Comparison of ENCODE assay signal across 1 fruit fly cellular context in the genomic region with DNA sequence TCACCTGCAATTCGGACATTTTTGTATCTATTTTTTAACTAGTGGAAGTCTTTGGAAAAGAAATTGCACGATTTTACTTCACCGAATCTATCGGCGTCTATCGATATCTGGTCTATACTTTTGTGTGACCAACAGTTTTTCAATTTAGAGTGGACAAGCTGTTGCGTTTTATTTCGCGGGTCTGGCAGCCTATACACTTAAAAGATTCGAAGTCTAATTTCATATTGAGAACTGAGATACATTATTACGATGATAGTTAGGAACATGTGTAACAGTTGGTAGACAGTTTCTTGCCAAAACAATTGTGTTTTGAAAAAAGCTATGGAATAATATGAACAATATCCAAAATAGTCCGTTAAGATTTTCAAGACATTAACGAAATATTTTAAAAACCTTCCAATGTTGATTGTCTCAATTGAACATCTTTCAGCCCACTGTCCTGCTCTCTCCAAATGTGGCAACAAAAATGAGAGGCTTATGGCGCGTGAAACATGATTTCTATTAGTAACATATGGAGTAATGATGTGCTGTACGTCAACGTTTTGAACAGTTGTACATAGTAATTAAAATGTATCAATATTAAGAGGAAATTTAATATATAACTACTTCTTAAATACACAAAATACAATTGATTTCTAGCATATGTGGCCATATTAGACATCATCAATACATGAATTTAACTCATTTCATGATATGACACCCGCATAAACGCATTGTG.
A peak's percentile ranks its signal among the peaks of the same experiment; 100 is the strongest.
TF ChIP-seq lines count a peak whose summit lies in the region.

A gene (minus strand): TSS at position 146 of the 718 bp plus-strand sequence.

TF ChIP-seq in whole organism, embryonic, 481 proteins besides CTCF, POLR2A, EP300 and RAD21 (continued from another document and continues in another):
- TF ChIP-seq so (GFP tag; IDR thresholded peaks at IDR 0.05; lab: Robert Waterston, UW) (peak; percentile 94), CG31388 (GFP tag; optimal IDR thresholded peaks at IDR 0.05; lab: Kevin White, UChicago) (peak; percentile 73), Mrtf (GFP tag; IDR thresholded peaks at IDR 0.05; lab: Robert Waterston, UW) (peak; percentile 90), jing (GFP tag; optimal IDR thresholded peaks at IDR 0.05; lab: Kevin White, UChicago) (peak; percentile 83), Hsf (GFP tag; optimal IDR thresholded peaks at IDR 0.05; lab: Kevin White, UChicago) (peak; percentile 95), ranshi (GFP tag; IDR thresholded peaks at IDR 0.05; lab: Robert Waterston, UW) (peak; percentile 86), Hr3 (GFP tag; optimal IDR thresholded peaks at IDR 0.05; lab: Kevin White, UChicago) (peak; percentile 93), HLH54F (GFP tag; optimal IDR thresholded peaks at IDR 0.05; lab: Kevin White, UChicago) (peak; percentile 95), Hr51 (GFP tag; optimal IDR thresholded peaks at IDR 0.05; lab: Kevin White, UChicago) (peak; percentile 91 to 99), CG7987 (GFP tag; optimal IDR thresholded peaks at IDR 0.05; lab: Kevin White, UChicago) (peak; percentile 93), CG43689 (GFP tag; IDR thresholded peaks at IDR 0.05; lab: Robert Waterston, UW) (peak; percentile 39), pan (optimal IDR thresholded peaks at IDR 0.05; lab: Kevin White, UChicago) (no peak), pan (GFP tag; optimal IDR thresholded peaks at IDR 0.05 in 1 of 2, IDR thresholded peaks at IDR 0.05 in 1 of 2) (peak in 1 of 2 experiments; percentile 89), ab (GFP tag; optimal IDR thresholded peaks at IDR 0.05; lab: Kevin White, UChicago) (peak; percentile 83), Dbx (GFP tag; IDR thresholded peaks at IDR 0.05; lab: Robert Waterston, UW) (peak; percentile 90), ci (GFP tag; IDR thresholded peaks at IDR 0.05; lab: Robert Waterston, UW) (peak; percentile 95), CG12744 (GFP tag; optimal IDR thresholded peaks at IDR 0.05; lab: Kevin White, UChicago) (peak; percentile 94), Fer2 (tag; optimal IDR thresholded peaks at IDR 0.05; lab: Kevin White, UChicago) (peak; percentile 93), Opbp (GFP tag; IDR thresholded peaks at IDR 0.05; lab: Robert Waterston, UW; ENCODE audit: partially characterized antibody) (peak; percentile 78), Dip2 (GFP tag; IDR thresholded peaks at IDR 0.05; lab: Robert Waterston, UW) (no peak), ase (GFP tag; IDR thresholded peaks at IDR 0.05; lab: Robert Waterston, UW) (peak; percentile 90), usp (GFP tag; optimal IDR thresholded peaks at IDR 0.05; lab: Kevin White, UChicago) (no peak), CG31441 (GFP tag; IDR thresholded peaks at IDR 0.05; lab: Robert Waterston, UW) (peak; percentile 97), CG3995 (GFP tag; optimal IDR thresholded peaks at IDR 0.05; lab: Kevin White, UChicago) (peak; percentile 61), bab2 (GFP tag; optimal IDR thresholded peaks at IDR 0.05; lab: Kevin White, UChicago) (peak; percentile 93), gfzf (GFP tag; optimal IDR thresholded peaks at IDR 0.05; lab: Kevin White, UChicago) (peak; percentile 84), h (optimal IDR thresholded peaks at IDR 0.05; lab: Kevin White, UChicago) (no peak), CG17612 (GFP tag; IDR thresholded peaks at IDR 0.05; lab: Robert Waterston, UW) (peak; percentile 80), sc (optimal IDR thresholded peaks at IDR 0.05; lab: Kevin White, UChicago) (no peak), sc (GFP tag; optimal IDR thresholded peaks at IDR 0.05; lab: Kevin White, UChicago) (peak; percentile 91), Fer1 (GFP tag; optimal IDR thresholded peaks at IDR 0.05; lab: Kevin White, UChicago) (peak; percentile 99), Dfd (GFP tag; optimal IDR thresholded peaks at IDR 0.05; lab: Kevin White, UChicago) (no peak), tll (GFP tag; optimal IDR thresholded peaks at IDR 0.05; lab: Kevin White, UChicago) (no peak), Rfx (GFP tag; IDR thresholded peaks at IDR 0.05; lab: Robert Waterston, UW) (peak; percentile 92), CG32532 (GFP tag; IDR thresholded peaks at IDR 0.05; lab: Robert Waterston, UW) (peak; percentile 93), ewg (GFP tag; optimal IDR thresholded peaks at IDR 0.05; lab: Kevin White, UChicago) (peak; percentile 88), CG9817 (tag; optimal IDR thresholded peaks at IDR 0.05; lab: Kevin White, UChicago) (peak; percentile 91), ATbp (GFP tag; optimal IDR thresholded peaks at IDR 0.05; lab: Kevin White, UChicago) (peak; percentile 95), pnt (GFP tag; optimal IDR thresholded peaks at IDR 0.05; lab: Kevin White, UChicago) (peak; percentile 95), CG13296 (GFP tag; optimal IDR thresholded peaks at IDR 0.05; lab: Kevin White, UChicago) (peak; percentile 99), Mad (GFP tag; optimal IDR thresholded peaks at IDR 0.05; lab: Kevin White, UChicago) (peak; percentile 91), sd (tag; optimal IDR thresholded peaks at IDR 0.05; lab: Kevin White, UChicago) (peak; percentile 93), Optix (GFP tag; IDR thresholded peaks at IDR 0.05; lab: Robert Waterston, UW) (peak; percentile 68; the same call in 1 of the 3 replicates), Gsc (GFP tag; IDR thresholded peaks at IDR 0.05; lab: Robert Waterston, UW) (no peak), CG4854 (GFP tag; optimal IDR thresholded peaks at IDR 0.05; lab: Kevin White, UChicago) (peak; percentile 88), CG2678 (tag; optimal IDR thresholded peaks at IDR 0.05; lab: Kevin White, UChicago) (peak; percentile 99), Abd-B (GFP tag; optimal IDR thresholded peaks at IDR 0.05; lab: Kevin White, UChicago) (peak; percentile 91), lab (GFP tag; optimal IDR thresholded peaks at IDR 0.05; lab: Kevin White, UChicago) (peak; percentile 99), abd-A (tag; optimal IDR thresholded peaks at IDR 0.05; lab: Kevin White, UChicago) (peak; percentile 93), CG13123 (GFP tag; optimal IDR thresholded peaks at IDR 0.05; lab: Kevin White, UChicago) (peak; percentile 89), lbe (GFP tag; optimal IDR thresholded peaks at IDR 0.05; lab: Kevin White, UChicago) (peak; percentile 95), CG5953 (GFP tag; IDR thresholded peaks at IDR 0.05; lab: Robert Waterston, UW) (peak; percentile 78), CG16863 (GFP tag; optimal IDR thresholded peaks at IDR 0.05; lab: Kevin White, UChicago) (peak; percentile 95), ttk (GFP tag; IDR thresholded peaks at IDR 0.05; lab: Robert Waterston, UW) (peak; percentile 80), CG8388 (GFP tag; optimal IDR thresholded peaks at IDR 0.05; lab: Kevin White, UChicago) (peak; percentile 97), CG14667 (GFP tag; IDR thresholded peaks at IDR 0.05; lab: Robert Waterston, UW) (peak; percentile 80), CG6813 (GFP tag; optimal IDR thresholded peaks at IDR 0.05; lab: Kevin White, UChicago) (peak; percentile 99), CG11695 (GFP tag; IDR thresholded peaks at IDR 0.05; lab: Robert Waterston, UW) (peak; percentile 94), tup (GFP tag; optimal IDR thresholded peaks at IDR 0.05; lab: Kevin White, UChicago) (peak; percentile 79), dmrt99B (tag; optimal IDR thresholded peaks at IDR 0.05; lab: Kevin White, UChicago) (peak; percentile 97), Max (GFP tag; optimal IDR thresholded peaks at IDR 0.05; lab: Kevin White, UChicago) (peak; percentile 92), CG2199 (GFP tag; IDR thresholded peaks at IDR 0.05; lab: Robert Waterston, UW) (peak; percentile 88; the same call in 1 of the 3 replicates), cas (GFP tag; IDR thresholded peaks at IDR 0.05; lab: Robert Waterston, UW) (peak; percentile 83), CG5245 (GFP tag; optimal IDR thresholded peaks at IDR 0.05; lab: Kevin White, UChicago) (peak; percentile 70), sna (GFP tag; IDR thresholded peaks at IDR 0.05; lab: Robert Waterston, UW; ENCODE audit: partially characterized antibody) (peak; percentile 80), CG5180 (GFP tag; optimal IDR thresholded peaks at IDR 0.05; lab: Kevin White, UChicago) (peak; percentile 93), CG3281 (GFP tag; optimal IDR thresholded peaks at IDR 0.05; lab: Kevin White, UChicago) (peak; percentile 98), hb (GFP tag; IDR thresholded peaks at IDR 0.05; lab: Robert Waterston, UW; ENCODE audit: partially characterized antibody) (peak; percentile 62; the same call in 1 of the 3 replicates), HmgZ (tag; optimal IDR thresholded peaks at IDR 0.05; lab: Kevin White, UChicago) (peak; percentile 97), CG11398 (GFP tag; optimal IDR thresholded peaks at IDR 0.05; lab: Kevin White, UChicago) (peak; percentile 89), cwo (GFP tag; optimal IDR thresholded peaks at IDR 0.05; lab: Kevin White, UChicago) (peak; percentile 97), CG33213 (GFP tag; optimal IDR thresholded peaks at IDR 0.05; lab: Kevin White, UChicago) (peak; percentile 95), CG11456 (GFP tag; IDR thresholded peaks at IDR 0.05; lab: Robert Waterston, UW) (peak; percentile 91), corto (GFP tag; optimal IDR thresholded peaks at IDR 0.05; lab: Kevin White, UChicago) (peak; percentile 89), dati (GFP tag; IDR thresholded peaks at IDR 0.05; lab: Robert Waterston, UW) (peak; percentile 60), Adf1 (GFP tag; IDR thresholded peaks at IDR 0.05; lab: Robert Waterston, UW) (peak; percentile 75), fd102C (GFP tag; optimal IDR thresholded peaks at IDR 0.05; lab: Kevin White, UChicago) (peak; percentile 94), mam (GFP tag; optimal IDR thresholded peaks at IDR 0.05; lab: Kevin White, UChicago) (peak; percentile 98), sqz (GFP tag; optimal IDR thresholded peaks at IDR 0.05; lab: Kevin White, UChicago) (peak; percentile 95), CG18599 (GFP tag; optimal IDR thresholded peaks at IDR 0.05; lab: Kevin White, UChicago) (peak; percentile 99), CG4617 (GFP tag; optimal IDR thresholded peaks at IDR 0.05; lab: Kevin White, UChicago; ENCODE audit: borderline replicate concordance) (peak; percentile 82), CG17385 (GFP tag; optimal IDR thresholded peaks at IDR 0.05; lab: Kevin White, UChicago) (peak; percentile 95), stwl (tag; optimal IDR thresholded peaks at IDR 0.05; lab: Kevin White, UChicago) (peak; percentile 96), run (tag; optimal IDR thresholded peaks at IDR 0.05; lab: Kevin White, UChicago) (peak; percentile 98), CG17359 (tag; optimal IDR thresholded peaks at IDR 0.05; lab: Kevin White, UChicago) (peak; percentile 96), Lim3 (GFP tag; IDR thresholded peaks at IDR 0.05; lab: Robert Waterston, UW) (peak; percentile 69), chn (GFP tag; optimal IDR thresholded peaks at IDR 0.05; lab: Kevin White, UChicago) (peak; percentile 94), nerfin-2 (GFP tag; IDR thresholded peaks at IDR 0.05; lab: Robert Waterston, UW; ENCODE audit: partially characterized antibody) (peak; percentile 71), z (GFP tag; IDR thresholded peaks at IDR 0.05; lab: Robert Waterston, UW) (peak; percentile 54; the same call in 1 of the 3 replicates), Hey (tag; optimal IDR thresholded peaks at IDR 0.05; lab: Kevin White, UChicago) (peak; percentile 79), CG2875 (GFP tag; optimal IDR thresholded peaks at IDR 0.05; lab: Kevin White, UChicago) (peak; percentile 94), bbx (GFP tag; IDR thresholded peaks at IDR 0.05; lab: Robert Waterston, UW; ENCODE audit: partially characterized antibody) (peak; percentile 79), Dp (GFP tag; optimal IDR thresholded peaks at IDR 0.05; lab: Kevin White, UChicago) (peak; percentile 61), CG14050 (GFP tag; IDR thresholded peaks at IDR 0.05; lab: Robert Waterston, UW) (peak; percentile 87), CG18764 (GFP tag; optimal IDR thresholded peaks at IDR 0.05; lab: Kevin White, UChicago) (peak; percentile 88), trem (tag; optimal IDR thresholded peaks at IDR 0.05; lab: Kevin White, UChicago) (peak; percentile 95), Meics (GFP tag; optimal IDR thresholded peaks at IDR 0.05; lab: Kevin White, UChicago) (peak; percentile 97), Doc3 (GFP tag; IDR thresholded peaks at IDR 0.05; lab: Robert Waterston, UW; ENCODE audit: partially characterized antibody) (peak; percentile 80), CG10979 (tag; optimal IDR thresholded peaks at IDR 0.05; lab: Kevin White, UChicago) (peak; percentile 99), insv (GFP tag; optimal IDR thresholded peaks at IDR 0.05; lab: Kevin White, UChicago) (peak in 1 of 2 experiments; percentile 86), Poxn (GFP tag; IDR thresholded peaks at IDR 0.05; lab: Robert Waterston, UW) (peak; percentile 81), sug (tag; optimal IDR thresholded peaks at IDR 0.05; lab: Kevin White, UChicago) (peak; percentile 97), br (optimal IDR thresholded peaks at IDR 0.05; lab: Kevin White, UChicago) (no peak), CG3163 (GFP tag; optimal IDR thresholded peaks at IDR 0.05; lab: Kevin White, UChicago) (peak; percentile 86), repo (GFP tag; optimal IDR thresholded peaks at IDR 0.05; lab: Kevin White, UChicago) (peak; percentile 92), CG8478 (optimal IDR thresholded peaks at IDR 0.05; lab: Kevin White, UChicago) (no peak), nmo (GFP tag; optimal IDR thresholded peaks at IDR 0.05; lab: Kevin White, UChicago) (peak; percentile 96), CG4707 (GFP tag; optimal IDR thresholded peaks at IDR 0.05; lab: Kevin White, UChicago) (peak; percentile 94), zen2 (GFP tag; IDR thresholded peaks at IDR 0.05; lab: Robert Waterston, UW; ENCODE audit: partially characterized antibody) (peak; percentile 74; the same call in 2 of the 3 replicates), CG6791 (GFP tag; IDR thresholded peaks at IDR 0.05; lab: Robert Waterston, UW; ENCODE audit: partially characterized antibody) (peak; percentile 75), CG15269 (tag; optimal IDR thresholded peaks at IDR 0.05; lab: Kevin White, UChicago) (peak; percentile 97), CG7928 (GFP tag; optimal IDR thresholded peaks at IDR 0.05; lab: Kevin White, UChicago) (peak; percentile 73), Antp (GFP tag; optimal IDR thresholded peaks at IDR 0.05; lab: Kevin White, UChicago) (peak; percentile 97), gcm (GFP tag; optimal IDR thresholded peaks at IDR 0.05; lab: Kevin White, UChicago) (peak; percentile 99), YL-1 (GFP tag; optimal IDR thresholded peaks at IDR 0.05; lab: Kevin White, UChicago) (peak; percentile 97), CG4424 (GFP tag; optimal IDR thresholded peaks at IDR 0.05; lab: Kevin White, UChicago) (peak; percentile 95), Usf (GFP tag; optimal IDR thresholded peaks at IDR 0.05; lab: Kevin White, UChicago) (peak; percentile 86), crol (GFP tag; IDR thresholded peaks at IDR 0.05; lab: Robert Waterston, UW) (no peak), CG10267 (tag; optimal IDR thresholded peaks at IDR 0.05; lab: Kevin White, UChicago) (peak; percentile 98), tio (GFP tag; optimal IDR thresholded peaks at IDR 0.05; lab: Kevin White, UChicago) (peak; percentile 91)
